Worm (Caenorhabditis elegans) whole organism, L3 larva: ENCODE results near the gene F49C5.12.
"Not testable (repeated sequence)": the region's sequence is repeated elsewhere in the genome, so short reads cannot be mapped to it uniquely, and the experiment has no call there.

Source experiments
- ceh-82 ChIP-seq: fragments of 150-350 bp; optimal IDR thresholded peaks from 2 replicates; lab custom pipeline; 2014; ENCODE audit warnings: missing biosample characterization, missing genetic modification characterization
- egl-27 ChIP-seq: sonication (generic microtip); optimal IDR thresholded peaks from 4 replicates; lab custom pipeline; 2017; ENCODE audit warnings: missing biosample characterization, missing genetic modification reagents, missing genetic modification characterization
- elt-2 ChIP-seq: sonication (generic microtip); optimal IDR thresholded peaks from 2 replicates; lab custom pipeline; 2016; ENCODE audit warnings: missing genetic modification reagents, mild to moderate bottlenecking, missing genetic modification characterization, missing compliant biosample characterization
- elt-3 ChIP-seq, 3 experiments: fragments of 150-350 bp in 1 of 3; sonication (generic microtip) in 2 of 3; optimal IDR thresholded peaks; 2 replicates in 2 of 3; 4 replicates in 1 of 3; lab custom pipeline; 2014 to 2017; ENCODE audit warnings: missing biosample characterization in 3 of 3, missing genetic modification characterization in 3 of 3
- fos-1 ChIP-seq: fragments of 150-350 bp; optimal IDR thresholded peaks from 2 replicates; lab custom pipeline; 2014; ENCODE audit warnings: missing biosample characterization, missing genetic modification characterization
- lsy-12 ChIP-seq: sonication (generic microtip); optimal IDR thresholded peaks from 2 replicates; lab custom pipeline; 2016; ENCODE audit warnings: mild to moderate bottlenecking, missing genetic modification characterization, missing compliant biosample characterization
- nfya-1 ChIP-seq: sonication (generic microtip); optimal IDR thresholded peaks from 2 replicates; lab custom pipeline; 2017; ENCODE audit warnings: missing genetic modification characterization, mild to moderate bottlenecking, missing compliant biosample characterization, antibody characterized with exemption, moderate library complexity; ENCODE audit not compliant: insufficient read depth
- nhr-12 ChIP-seq: fragments of 150-350 bp; optimal IDR thresholded peaks from 2 replicates; lab custom pipeline; 2014; ENCODE audit warnings: missing biosample characterization, missing genetic modification characterization
- nhr-77 ChIP-seq: fragments of 150-350 bp; optimal IDR thresholded peaks from 2 replicates; lab custom pipeline; 2014; ENCODE audit warnings: missing biosample characterization, missing genetic modification characterization
- skn-1 ChIP-seq: fragments of 150-350 bp; optimal IDR thresholded peaks from 2 replicates; lab custom pipeline; 2014; ENCODE audit warnings: missing biosample characterization, missing genetic modification characterization
- unc-39 ChIP-seq: sonication (generic microtip); optimal IDR thresholded peaks from 4 replicates; lab custom pipeline; 2017; ENCODE audit warnings: missing biosample characterization, missing genetic modification characterization
- ztf-11 ChIP-seq: fragments of 150-350 bp; optimal IDR thresholded peaks from 2 replicates; lab custom pipeline; 2014; ENCODE audit warnings: missing biosample characterization, missing genetic modification characterization

ce11 chrII:12541670-12542080, 18.4 kb downstream of the F49C5.12 start:
- TF ChIP-seq nhr-77 (tag; lab: Kevin White, UChicago); unc-39 (tag; lab: Kevin White, UChicago); fos-1 (tag; lab: Kevin White, UChicago); nhr-12 (tag; lab: Kevin White, UChicago); elt-3 (tag; optimal IDR thresholded peaks at IDR 0.05; lab: Kevin White, UChicago); egl-27 (tag; lab: Kevin White, UChicago); ztf-11 (tag; lab: Kevin White, UChicago); ceh-82; skn-1 (tag; lab: Kevin White, UChicago): not testable (repeated sequence)
- TF ChIP-seq lsy-12 (tag; lab: Kevin White, UChicago): peak; percentile 38
- TF ChIP-seq elt-2 (tag; lab: Kevin White, UChicago): peak; percentile 46
- TF ChIP-seq nfya-1 (tag; lab: Kevin White, UChicago): peak; percentile 23
